Worm (Caenorhabditis elegans) whole organism, L1 larva: ENCODE measurements around the gene acer-1.

Experiments used
- C04F5.9 ChIP-seq: sonication (generic microtip); optimal IDR thresholded peaks from 2 replicates; lab custom pipeline; 2016; ENCODE audit warnings: missing genetic modification characterization, missing compliant biosample characterization
- C34B4.2 ChIP-seq: sonication (generic microtip); optimal IDR thresholded peaks from 2 replicates; lab custom pipeline; 2017; ENCODE audit warnings: mild to moderate bottlenecking, missing genetic modification characterization, missing compliant biosample characterization
- ama-1 ChIP-seq: fragments of 150-350 bp; optimal IDR thresholded peaks from 2 replicates; lab custom pipeline; 2014
- ceh-8 ChIP-seq: fragments of 200-800 bp; sonication (Bioruptor generic); optimal IDR thresholded peaks from 2 replicates; lab custom pipeline; 2018; ENCODE audit warnings: mild to moderate bottlenecking, missing genetic modification characterization, moderate library complexity, missing compliant biosample characterization
- ceh-90 ChIP-seq: sonication (generic microtip); optimal IDR thresholded peaks from 2 replicates; lab custom pipeline; 2016; ENCODE audit warnings: missing genetic modification characterization, missing compliant biosample characterization
- ces-1 ChIP-seq: fragments of 150-350 bp; optimal IDR thresholded peaks from 2 replicates; lab custom pipeline; 2014; ENCODE audit warnings: missing biosample characterization, missing genetic modification reagents, missing genetic modification characterization
- dpl-1 ChIP-seq, 3 experiments: fragments of 150-350 bp in 2 of 3; sonication (generic microtip) in 1 of 3; optimal IDR thresholded peaks; 2 replicates each; lab custom pipeline; 2014 to 2017; ENCODE audit warnings: missing biosample characterization in 3 of 3, missing genetic modification characterization in 3 of 3, missing genetic modification reagents in 3 of 3
- grh-1 ChIP-seq: fragments of 200-800 bp; sonication (Bioruptor generic); IDR thresholded peaks from 2 replicates; pipeline ENCODE4 v1.3.6; 2022; ENCODE audit warnings: missing genetic modification reagents, missing genetic modification characterization, missing compliant biosample characterization
- lin-13 ChIP-seq: fragments of 150-350 bp; optimal IDR thresholded peaks from 2 replicates; lab custom pipeline; 2014; ENCODE audit warnings: missing biosample characterization, missing genetic modification reagents, missing genetic modification characterization
- lin-14 ChIP-seq: fragments of 200-800 bp; sonication (Bioruptor generic); optimal IDR thresholded peaks from 2 replicates; lab custom pipeline; 2018; ENCODE audit warnings: mild to moderate bottlenecking, missing genetic modification characterization, moderate library complexity, missing compliant biosample characterization
- nhr-19 ChIP-seq: fragments of 200-800 bp; sonication (Bioruptor generic); conservative IDR thresholded peaks from 2 replicates; pipeline ENCODE4 v1.3.6; 2022; ENCODE audit warnings: missing genetic modification characterization, missing compliant biosample characterization
- nhr-28 ChIP-seq: fragments of 150-350 bp; optimal IDR thresholded peaks from 2 replicates; lab custom pipeline; 2014; ENCODE audit warnings: missing biosample characterization, missing genetic modification characterization
- nhr-77 ChIP-seq: fragments of 150-350 bp; optimal IDR thresholded peaks from 2 replicates; lab custom pipeline; 2014; ENCODE audit warnings: missing biosample characterization, missing genetic modification characterization
- pqm-1 ChIP-seq: sonication (generic microtip); optimal IDR thresholded peaks from 3 replicates; lab custom pipeline; 2017; ENCODE audit warnings: missing biosample characterization, missing genetic modification characterization
- snu-23 ChIP-seq: sonication (generic microtip); optimal IDR thresholded peaks from 2 replicates; lab custom pipeline; 2016; ENCODE audit warnings: missing genetic modification characterization, missing compliant biosample characterization
- unc-130 ChIP-seq: fragments of 150-350 bp; optimal IDR thresholded peaks from 2 replicates; lab custom pipeline; 2017; ENCODE audit warnings: missing biosample characterization, missing genetic modification characterization, inconsistent platforms
- unc-98 ChIP-seq: fragments of 200-800 bp; sonication (Bioruptor generic); IDR thresholded peaks from 2 replicates; pipeline ENCODE4 v1.3.6; 2022; ENCODE audit warnings: missing genetic modification characterization, missing compliant biosample characterization
- vab-15 ChIP-seq: sonication (generic microtip); optimal IDR thresholded peaks from 2 replicates; lab custom pipeline; 2017; ENCODE audit warnings: missing genotype, mild to moderate bottlenecking, missing genetic modification characterization, missing compliant biosample characterization
- zip-4 ChIP-seq: fragments of 200-800 bp; sonication (Bioruptor generic); optimal IDR thresholded peaks from 2 replicates; lab custom pipeline; 2018; ENCODE audit warnings: mild to moderate bottlenecking, missing genetic modification characterization, moderate library complexity, missing compliant biosample characterization

The acer-1 gene

DNA sequence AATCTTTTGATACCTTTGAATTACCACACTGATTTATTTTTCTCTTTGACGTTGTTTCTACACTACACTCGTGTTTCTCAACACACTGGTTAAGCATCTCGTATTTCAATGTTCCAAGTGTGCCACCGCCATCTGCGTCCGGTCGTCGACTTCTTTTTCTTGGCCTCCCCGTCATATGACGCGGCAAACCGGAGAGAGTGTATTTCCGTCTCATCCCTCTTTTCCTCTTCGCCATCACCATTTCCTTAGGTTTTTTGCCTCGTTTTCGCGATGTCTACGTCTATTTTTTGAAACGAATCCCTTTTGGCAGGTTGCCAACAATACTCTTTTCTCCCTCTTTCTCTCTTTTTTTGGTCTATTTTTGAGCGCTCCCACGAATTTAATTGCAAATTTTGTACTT lies 51.2 kb downstream of the acer-1 start (continued):
- TF ChIP-seq dpl-1 (GFP tag; optimal IDR thresholded peaks at IDR 0.05; lab: Kevin White, UChicago) (no peak), ces-1 (GFP tag; lab: Kevin White, UChicago) (no peak), nhr-28 (tag; lab: Kevin White, UChicago) (no peak), lin-14 (peak; percentile 90), snu-23 (GFP tag; lab: Kevin White, UChicago) (peak; percentile 74), ama-1 (lab: Kevin White, UChicago) (no peak), lin-13 (GFP tag; lab: Kevin White, UChicago) (peak; percentile 9), unc-130 (tag; lab: Kevin White, UChicago) (no peak), ceh-90 (no peak), ceh-8 (GFP tag; lab: Kevin White, UChicago) (peak; percentile 4), nhr-19 (no peak; the same call in 1 of the 2 replicates), vab-15 (tag; lab: Kevin White, UChicago) (no peak), grh-1 (GFP tag; lab: Robert Waterston, UW) (no peak), pqm-1 (tag; lab: Kevin White, UChicago) (no peak), nhr-77 (tag; lab: Kevin White, UChicago) (peak; percentile 1), unc-98 (GFP tag; lab: Robert Waterston, UW) (no peak), zip-4 (GFP tag; lab: Kevin White, UChicago) (no peak), C34B4.2 (tag; lab: Kevin White, UChicago) (no peak), C04F5.9 (tag; lab: Kevin White, UChicago) (no peak)
